Fruit fly (Drosophila melanogaster) whole organism, embryonic: ENCODE measurements around the gene CG31681.

Source experiments
- Abd-B ChIP-seq: fragments of 200-800 bp; sonication (Bioruptor generic); optimal IDR thresholded peaks from 2 replicates; lab custom pipeline; 2018; ENCODE audit warnings: missing biosample characterization, mild to moderate bottlenecking, missing genetic modification characterization, moderate library complexity
- Ada2b ChIP-seq: fragments of 200-800 bp; sonication (Bioruptor generic); IDR thresholded peaks from 2 replicates; pipeline ENCODE4 v1.3.6; 2022; ENCODE audit warnings: missing biosample characterization, missing genetic modification characterization
- CG12299 ChIP-seq: fragments of 200-800 bp; sonication (Bioruptor generic); optimal IDR thresholded peaks from 2 replicates; lab custom pipeline; 2018; ENCODE audit warnings: missing biosample characterization, mild to moderate bottlenecking, missing genetic modification characterization
- CG13296 ChIP-seq: fragments of 200-800 bp; sonication (Bioruptor generic); optimal IDR thresholded peaks from 3 replicates; lab custom pipeline; 2018; ENCODE audit warnings: missing biosample characterization, mild to moderate bottlenecking, missing genetic modification characterization
- CG14050 ChIP-seq: fragments of 200-800 bp; sonication (Bioruptor generic); IDR thresholded peaks from 3 replicates; pipeline ENCODE4 v1.3.6; 2022; ENCODE audit warnings: missing biosample characterization, missing genetic modification characterization
- CG14441 ChIP-seq: fragments of 200-800 bp; sonication (Bioruptor generic); IDR thresholded peaks from 2 replicates; pipeline ENCODE4 v1.3.6; 2022; ENCODE audit warnings: missing biosample characterization, missing genetic modification characterization
- CG15696 ChIP-seq: fragments of 200-800 bp; sonication (Bioruptor generic); optimal IDR thresholded peaks from 2 replicates; lab custom pipeline; 2019; ENCODE audit warnings: missing biosample characterization, mild to moderate bottlenecking, missing genetic modification characterization, moderate library complexity
- CG17568 ChIP-seq: fragments of 200-800 bp; sonication (Bioruptor generic); optimal IDR thresholded peaks from 2 replicates; lab custom pipeline; 2018; ENCODE audit warnings: missing biosample characterization, mild to moderate bottlenecking, missing genetic modification characterization, moderate library complexity
- CG2116 ChIP-seq: fragments of 200-800 bp; sonication (Bioruptor generic); optimal IDR thresholded peaks from 3 replicates; lab custom pipeline; 2018; ENCODE audit warnings: missing biosample characterization, mild to moderate bottlenecking, missing genetic modification characterization
- CG2129 ChIP-seq: fragments of 200-800 bp; sonication (Bioruptor generic); IDR thresholded peaks from 2 replicates; pipeline ENCODE4 v1.3.6; 2022; ENCODE audit warnings: missing biosample characterization, missing genetic modification characterization; ENCODE audit not compliant: partially characterized antibody
- CG2199 ChIP-seq: fragments of 200-800 bp; sonication (Bioruptor generic); IDR thresholded peaks from 3 replicates; pipeline ENCODE4 v1.3.6; 2022; ENCODE audit warnings: missing biosample characterization, missing genetic modification characterization
- CG34376 ChIP-seq: fragments of 200-800 bp; sonication (Bioruptor generic); optimal IDR thresholded peaks from 2 replicates; lab custom pipeline; 2018; ENCODE audit warnings: missing biosample characterization, mild to moderate bottlenecking, missing genetic modification characterization
- CG43689 ChIP-seq: fragments of 200-800 bp; sonication (Bioruptor generic); IDR thresholded peaks from 2 replicates; pipeline ENCODE4 v1.3.6; 2022; ENCODE audit warnings: missing biosample characterization, missing genetic modification characterization
- CG4424 ChIP-seq: fragments of 200-800 bp; sonication (Bioruptor generic); optimal IDR thresholded peaks from 3 replicates; lab custom pipeline; 2016; ENCODE audit warnings: missing biosample characterization, missing genetic modification characterization
- CG4617 ChIP-seq: fragments of 200-800 bp; sonication (Bioruptor generic); optimal IDR thresholded peaks from 3 replicates; lab custom pipeline; 2016; ENCODE audit warnings: missing biosample characterization, missing genetic modification characterization, borderline replicate concordance
- CG6654 ChIP-seq: fragments of 200-800 bp; sonication (Bioruptor generic); optimal IDR thresholded peaks from 2 replicates; lab custom pipeline; 2017; ENCODE audit warnings: missing biosample characterization, mild to moderate bottlenecking, missing genetic modification characterization
- CG7271 ChIP-seq: fragments of 200-800 bp; sonication (Bioruptor generic); optimal IDR thresholded peaks from 2 replicates; lab custom pipeline; 2018; ENCODE audit warnings: missing biosample characterization, mild to moderate bottlenecking, missing genetic modification characterization, moderate library complexity
- CG7745 ChIP-seq: fragments of 200-800 bp; sonication (Bioruptor generic); optimal IDR thresholded peaks from 2 replicates; lab custom pipeline; 2018; ENCODE audit warnings: missing biosample characterization, mild to moderate bottlenecking, missing genetic modification characterization, moderate library complexity
- CG9609 ChIP-seq: fragments of 200-800 bp; sonication (Bioruptor generic); optimal IDR thresholded peaks from 3 replicates; lab custom pipeline; 2016; ENCODE audit warnings: missing biosample characterization, missing genetic modification characterization
- Dek ChIP-seq: fragments of 200-800 bp; sonication (Bioruptor generic); optimal IDR thresholded peaks from 3 replicates; lab custom pipeline; 2019; ENCODE audit warnings: missing biosample characterization, mild to moderate bottlenecking, missing genetic modification characterization, moderate library complexity
- Dip2 ChIP-seq: fragments of 200-800 bp; sonication (Bioruptor generic); IDR thresholded peaks from 2 replicates; pipeline ENCODE4 v1.3.6; 2022; ENCODE audit warnings: missing biosample characterization, missing genetic modification characterization
- E2f2 ChIP-seq: fragments of 200-800 bp; sonication (Bioruptor generic); IDR thresholded peaks from 2 replicates; pipeline ENCODE4 v1.3.6; 2022; ENCODE audit warnings: missing biosample characterization, missing genetic modification characterization
- HHEX ChIP-seq: fragments of 200-800 bp; sonication (Bioruptor generic); optimal IDR thresholded peaks from 3 replicates; lab custom pipeline; 2017; ENCODE audit warnings: missing biosample characterization, mild to moderate bottlenecking, missing genetic modification characterization, missing genetic modification reagents
- Lim3 ChIP-seq: fragments of 200-800 bp; sonication (Bioruptor generic); IDR thresholded peaks from 2 replicates; pipeline ENCODE4 v1.3.6; 2022; ENCODE audit warnings: missing biosample characterization, missing genetic modification characterization
- Lpt ChIP-seq: fragments of >200 bp; optimal IDR thresholded peaks from 2 replicates; lab custom pipeline; 2018; ENCODE audit warnings: missing biosample characterization, missing genetic modification characterization
- NC2β ChIP-seq: fragments of 200-800 bp; sonication (Bioruptor generic); optimal IDR thresholded peaks from 2 replicates; lab custom pipeline; 2016; ENCODE audit warnings: missing biosample characterization, missing genetic modification characterization
- NFAT ChIP-seq: fragments of 200-800 bp; sonication (Bioruptor generic); IDR thresholded peaks from 2 replicates; pipeline ENCODE4 v1.3.6; 2022; ENCODE audit warnings: missing biosample characterization, missing genetic modification characterization
- Nf-YA ChIP-seq: fragments of 200-800 bp; sonication (Bioruptor generic); IDR thresholded peaks from 2 replicates; pipeline ENCODE4 v1.3.6; 2022; ENCODE audit warnings: missing biosample characterization, missing genetic modification characterization
- Ravus ChIP-seq: fragments of 200-800 bp; sonication (Bioruptor generic); IDR thresholded peaks from 2 replicates; pipeline ENCODE4 v1.3.6; 2022; ENCODE audit warnings: missing biosample characterization, missing genetic modification characterization
- Taf1 ChIP-seq: fragments of 200-800 bp; sonication (Bioruptor generic); IDR thresholded peaks from 2 replicates; pipeline ENCODE4 v1.3.6; 2022; ENCODE audit warnings: missing biosample characterization, missing genetic modification characterization
- Usf ChIP-seq: fragments of 200-800 bp; sonication (Bioruptor generic); optimal IDR thresholded peaks from 2 replicates; lab custom pipeline; 2017; ENCODE audit warnings: missing genotype, missing biosample characterization, missing genetic modification characterization
- ab ChIP-seq: fragments of 200-800 bp; sonication (Bioruptor generic); optimal IDR thresholded peaks from 2 replicates; lab custom pipeline; 2016; ENCODE audit warnings: missing biosample characterization, missing genetic modification characterization
- bbx ChIP-seq: fragments of 200-800 bp; sonication (Bioruptor generic); IDR thresholded peaks from 2 replicates; pipeline ENCODE4 v1.3.6; 2022; ENCODE audit warnings: missing biosample characterization, missing genetic modification characterization; ENCODE audit not compliant: partially characterized antibody
- br ChIP-seq: fragments of >200 bp; optimal IDR thresholded peaks from 2 replicates; lab custom pipeline; 2017
- cg ChIP-seq: fragments of 200-800 bp; sonication (Bioruptor generic); optimal IDR thresholded peaks from 3 replicates; lab custom pipeline; 2019; ENCODE audit warnings: missing biosample characterization, mild to moderate bottlenecking, missing genetic modification characterization, moderate library complexity
- fd102C ChIP-seq: fragments of 200-800 bp; sonication (Bioruptor generic); optimal IDR thresholded peaks from 2 replicates; lab custom pipeline; 2018; ENCODE audit warnings: missing biosample characterization, mild to moderate bottlenecking, missing genetic modification characterization, moderate library complexity
- fd96Cb ChIP-seq: fragments of 200-800 bp; sonication (Bioruptor generic); optimal IDR thresholded peaks from 2 replicates; lab custom pipeline; 2018; ENCODE audit warnings: missing biosample characterization, mild to moderate bottlenecking, missing genetic modification characterization, moderate library complexity
- ftz-f1 ChIP-seq: fragments of 200-800 bp; sonication (Bioruptor generic); optimal IDR thresholded peaks from 2 replicates; lab custom pipeline; 2016; ENCODE audit warnings: missing biosample characterization, missing genetic modification characterization
- ham ChIP-seq: fragments of 200-800 bp; sonication (Bioruptor generic); IDR thresholded peaks from 2 replicates; pipeline ENCODE4 v1.3.6; 2022; ENCODE audit warnings: missing biosample characterization, missing genetic modification characterization
- ind ChIP-seq: fragments of 200-800 bp; sonication (Bioruptor generic); optimal IDR thresholded peaks from 3 replicates; lab custom pipeline; 2016; ENCODE audit warnings: missing biosample characterization, missing genetic modification characterization
- insv ChIP-seq, 2 experiments: fragments of 200-800 bp; sonication (Bioruptor generic); optimal IDR thresholded peaks; 3 replicates each; lab custom pipeline; 2016 to 2018; ENCODE audit warnings: missing biosample characterization in 2 of 2, missing genetic modification characterization in 2 of 2
- inv ChIP-seq: fragments of 200-800 bp; sonication (Bioruptor generic); IDR thresholded peaks from 2 replicates; pipeline ENCODE4 v1.3.6; 2022; ENCODE audit warnings: missing biosample characterization, missing genetic modification characterization; ENCODE audit not compliant: partially characterized antibody
- kni ChIP-seq: fragments of 200-800 bp; sonication (Bioruptor generic); optimal IDR thresholded peaks from 3 replicates; lab custom pipeline; 2017; ENCODE audit warnings: mild to moderate bottlenecking, missing biosample characterization, missing genetic modification reagents, missing genetic modification characterization
- lab ChIP-seq: fragments of 200-800 bp; sonication (Bioruptor generic); optimal IDR thresholded peaks from 3 replicates; lab custom pipeline; 2017; ENCODE audit warnings: missing biosample characterization, missing genetic modification characterization, mild to moderate bottlenecking, moderate library complexity, missing genetic modification reagents
- p53 ChIP-seq: fragments of 200-800 bp; sonication (Bioruptor generic); optimal IDR thresholded peaks from 2 replicates; lab custom pipeline; 2016; ENCODE audit warnings: missing biosample characterization, missing genetic modification characterization
- pho ChIP-seq: fragments of 200-800 bp; sonication (Bioruptor generic); optimal IDR thresholded peaks from 2 replicates; lab custom pipeline; 2016; ENCODE audit warnings: missing biosample characterization, missing genetic modification characterization
- scrt ChIP-seq: fragments of 200-800 bp; sonication (Bioruptor generic); optimal IDR thresholded peaks from 2 replicates; lab custom pipeline; 2018; ENCODE audit warnings: missing biosample characterization, mild to moderate bottlenecking, missing genetic modification characterization, moderate library complexity
- sisA ChIP-seq: fragments of 200-800 bp; sonication (Bioruptor generic); IDR thresholded peaks from 2 replicates; pipeline ENCODE4 v1.3.6; 2022; ENCODE audit warnings: missing biosample characterization, missing genetic modification characterization
- tup ChIP-seq: fragments of 200-800 bp; sonication (Bioruptor generic); optimal IDR thresholded peaks from 2 replicates; lab custom pipeline; 2016; ENCODE audit warnings: missing biosample characterization, mild to moderate bottlenecking, missing genetic modification characterization, moderate library complexity
- twi ChIP-seq: fragments of 200-800 bp; optimal IDR thresholded peaks from 2 replicates; lab custom pipeline; 2019; ENCODE audit warnings: missing biosample characterization, mild to moderate bottlenecking, missing genetic modification characterization, moderate library complexity
- unc-4 ChIP-seq: fragments of 200-800 bp; sonication (Bioruptor generic); IDR thresholded peaks from 2 replicates; pipeline ENCODE4 v1.3.6; 2022; ENCODE audit warnings: missing biosample characterization, missing genetic modification characterization; ENCODE audit not compliant: partially characterized antibody
- vvl ChIP-seq: fragments of 200-800 bp; sonication (Bioruptor generic); IDR thresholded peaks from 2 replicates; pipeline ENCODE4 v1.3.6; 2022; ENCODE audit warnings: missing biosample characterization, missing genetic modification characterization

The CG31681 gene

DNA sequence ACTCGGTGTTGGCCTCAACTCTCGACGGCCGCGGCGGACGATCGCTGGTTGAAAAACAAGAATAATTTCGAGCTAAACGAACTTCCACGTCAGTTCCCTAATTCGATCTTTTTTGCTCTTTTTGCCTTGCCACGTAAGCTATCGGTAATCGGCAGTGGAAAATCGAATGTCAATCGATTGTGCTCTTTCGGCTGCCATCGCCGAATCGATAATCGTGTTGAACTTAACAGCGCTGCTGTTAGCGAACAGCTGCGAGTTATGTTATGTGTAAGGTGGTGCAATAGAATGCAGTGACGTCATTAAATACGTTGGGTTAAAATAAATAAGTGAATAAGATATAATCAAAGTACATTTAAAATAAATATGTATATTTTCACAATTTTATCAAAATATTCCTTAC, 50.0 kb downstream of the CG31681 start, which contains the start of gene Sec24CD (continued):
- no peak for TF ChIP-seq CG12299 (tag; lab: Kevin White, UChicago)
- TF ChIP-seq CG9609 (GFP tag; lab: Kevin White, UChicago) = no peak
- TF ChIP-seq ab (GFP tag; lab: Kevin White, UChicago) = no peak
- no peak for TF ChIP-seq CG7271 (tag; lab: Kevin White, UChicago)
- peak; percentile 38 for TF ChIP-seq E2f2 (GFP tag; lab: Robert Waterston, UW)
- TF ChIP-seq Dip2 (GFP tag; lab: Robert Waterston, UW) = no peak
- TF ChIP-seq CG15696 = no peak
- no peak for TF ChIP-seq Nf-YA (GFP tag; lab: Robert Waterston, UW)
- TF ChIP-seq insv (GFP tag; optimal IDR thresholded peaks at IDR 0.05; lab: Kevin White, UChicago) = no peak
- no peak for TF ChIP-seq Taf1 (GFP tag; lab: Robert Waterston, UW)
- peak; percentile 84 for TF ChIP-seq unc-4 (GFP tag; lab: Robert Waterston, UW)
- TF ChIP-seq br = no peak
- TF ChIP-seq ftz-f1 (GFP tag; lab: Kevin White, UChicago) = no peak
- peak; percentile 98 for TF ChIP-seq bbx (GFP tag; lab: Robert Waterston, UW)
- no peak for TF ChIP-seq Dek (tag; lab: Kevin White, UChicago)
- no peak for TF ChIP-seq ind
- no peak for TF ChIP-seq p53 (GFP tag; lab: Kevin White, UChicago)
- no peak for TF ChIP-seq CG14050 (GFP tag; lab: Robert Waterston, UW)
- no peak for TF ChIP-seq Lim3
- TF ChIP-seq fd102C = no peak
- TF ChIP-seq CG4424 (GFP tag; lab: Kevin White, UChicago) = no peak
- no peak for TF ChIP-seq CG2129
- TF ChIP-seq CG4617 = peak; percentile 57
- no peak for TF ChIP-seq NC2β (GFP tag; lab: Kevin White, UChicago)
- no peak for TF ChIP-seq Usf (GFP tag; lab: Kevin White, UChicago)
- no peak for TF ChIP-seq CG6654 (GFP tag; lab: Kevin White, UChicago)
- no peak for TF ChIP-seq CG2199 (GFP tag; lab: Robert Waterston, UW)
- peak; percentile 35 for TF ChIP-seq CG34376 (GFP tag; lab: Kevin White, UChicago)
- TF ChIP-seq CG2116 = peak; percentile 68
- no peak for TF ChIP-seq Abd-B
- no peak for TF ChIP-seq cg (GFP tag; lab: Kevin White, UChicago)
- TF ChIP-seq pho (GFP tag; lab: Kevin White, UChicago) = no peak
- no peak for TF ChIP-seq lab (GFP tag; lab: Kevin White, UChicago)
- no peak for TF ChIP-seq CG17568 (GFP tag; lab: Kevin White, UChicago)
- no peak for TF ChIP-seq Ada2b (GFP tag; lab: Robert Waterston, UW)
- TF ChIP-seq inv (GFP tag; lab: Robert Waterston, UW) = peak; percentile 66
- peak; percentile 38; the same call in 1 of the 2 replicates for TF ChIP-seq vvl
- no peak for TF ChIP-seq Ravus (GFP tag; lab: Robert Waterston, UW)
- no peak for TF ChIP-seq sisA (GFP tag; lab: Robert Waterston, UW)
- no peak for TF ChIP-seq CG14441 (GFP tag; lab: Robert Waterston, UW)
- TF ChIP-seq CG7745 (tag; lab: Kevin White, UChicago) = no peak
- TF ChIP-seq tup (GFP tag; lab: Kevin White, UChicago) = no peak
- TF ChIP-seq ham (GFP tag; lab: Robert Waterston, UW) = no peak
- TF ChIP-seq scrt = no peak
- TF ChIP-seq CG43689 = no peak
- no peak for TF ChIP-seq CG13296 (GFP tag; lab: Kevin White, UChicago)
- TF ChIP-seq twi (tag; lab: Kevin White, UChicago) = no peak
- no peak for TF ChIP-seq Lpt (GFP tag; lab: Kevin White, UChicago)
- no peak for TF ChIP-seq HHEX (GFP tag; lab: Kevin White, UChicago)
- TF ChIP-seq NFAT (GFP tag; lab: Robert Waterston, UW) = no peak
- no peak for TF ChIP-seq fd96Cb (tag; lab: Kevin White, UChicago)
- TF ChIP-seq kni (GFP tag; lab: Kevin White, UChicago) = no peak
